Worm (Caenorhabditis elegans): ENCODE results near the gene pmk-2.

DNA sequence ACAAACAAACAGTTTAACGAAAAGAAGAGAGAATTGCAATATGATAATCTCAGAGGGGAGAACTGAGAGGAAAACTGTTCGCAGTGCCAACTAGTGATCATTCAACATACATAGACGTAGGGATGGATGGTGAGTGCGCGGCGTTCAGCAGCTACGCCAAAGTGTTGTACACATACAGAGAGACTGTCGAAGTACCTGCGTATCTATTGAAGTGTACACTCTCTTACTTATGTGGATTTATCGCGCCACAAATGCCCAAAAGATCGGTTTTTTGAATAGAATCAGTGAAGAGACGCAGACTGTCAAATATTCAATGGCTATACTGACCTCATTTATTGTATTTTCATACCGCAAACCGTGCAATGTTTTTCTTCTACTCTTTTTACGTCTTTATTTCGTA, 27.0 kb downstream of the pmk-2 start:
- TF ChIP-seq zag-1 (tag; optimal IDR thresholded peaks at IDR 0.05) (no peak), egl-43 (GFP tag; IDR thresholded peaks at IDR 0.05) (no peak), nhr-77 (tag; optimal IDR thresholded peaks at IDR 0.05) (no peak), T20F7.1 (GFP tag; optimal IDR thresholded peaks at IDR 0.05) (no peak)

Measured in whole organism, L4 larva.